Fruit fly (Drosophila melanogaster) whole organism, prepupa: ENCODE data around the gene CG15169.

ENCODE experiments used
- Blimp-1 ChIP-seq: fragments of 200-800 bp; sonication (Bioruptor generic); optimal IDR thresholded peaks from 3 replicates; lab custom pipeline; 2017; ENCODE audit warnings: missing biosample characterization, missing genetic modification characterization, mild to moderate bottlenecking, moderate library complexity, missing genetic modification reagents
- CG10631 ChIP-seq: fragments of 200-800 bp; sonication (Bioruptor generic); optimal IDR thresholded peaks from 2 replicates; lab custom pipeline; 2016; ENCODE audit warnings: missing biosample characterization, missing genetic modification characterization
- CG10669 ChIP-seq: fragments of 200-800 bp; sonication (Bioruptor generic); optimal IDR thresholded peaks from 3 replicates; lab custom pipeline; 2018; ENCODE audit warnings: missing biosample characterization, mild to moderate bottlenecking, missing genetic modification characterization, moderate library complexity
- CG11294 ChIP-seq: fragments of 200-800 bp; sonication (Bioruptor generic); IDR thresholded peaks from 2 replicates; pipeline ENCODE4 v1.3.6; 2022; ENCODE audit warnings: missing biosample characterization, missing genetic modification characterization
- CG11762 ChIP-seq: fragments of 200-800 bp; sonication (Bioruptor generic); optimal IDR thresholded peaks from 3 replicates; lab custom pipeline; 2016; ENCODE audit warnings: missing biosample characterization, missing genetic modification characterization; ENCODE audit not compliant: insufficient read depth
- CG15336 ChIP-seq: fragments of 200-800 bp; sonication (Bioruptor generic); IDR thresholded peaks from 2 replicates; pipeline ENCODE4 v1.3.6; 2022; ENCODE audit warnings: missing biosample characterization, missing genetic modification characterization
- CG1621 ChIP-seq: fragments of 200-800 bp; sonication (Bioruptor generic); optimal IDR thresholded peaks from 3 replicates; lab custom pipeline; 2018; ENCODE audit warnings: missing biosample characterization, mild to moderate bottlenecking, missing genetic modification characterization
- CG16779 ChIP-seq: fragments of 200-800 bp; sonication (Bioruptor generic); optimal IDR thresholded peaks from 3 replicates; lab custom pipeline; 2017; ENCODE audit warnings: missing biosample characterization, mild to moderate bottlenecking, missing genetic modification characterization
- CG3032 ChIP-seq: fragments of 200-800 bp; optimal IDR thresholded peaks from 2 replicates; lab custom pipeline; 2019; ENCODE audit warnings: missing biosample characterization, mild to moderate bottlenecking, missing genetic modification characterization, moderate library complexity
- CG32006 ChIP-seq: fragments of 200-800 bp; sonication (Bioruptor generic); optimal IDR thresholded peaks from 3 replicates; lab custom pipeline; 2017; ENCODE audit warnings: missing biosample characterization, mild to moderate bottlenecking, missing genetic modification characterization
- CG34406 ChIP-seq: fragments of 200-800 bp; sonication (Bioruptor generic); optimal IDR thresholded peaks from 3 replicates; lab custom pipeline; 2016; ENCODE audit warnings: missing biosample characterization, missing genetic modification characterization
- CG6276 ChIP-seq: fragments of 200-800 bp; sonication (Bioruptor generic); optimal IDR thresholded peaks from 2 replicates; lab custom pipeline; 2017; ENCODE audit warnings: missing biosample characterization, mild to moderate bottlenecking, missing genetic modification characterization
- CG6854 ChIP-seq: fragments of 200-800 bp; sonication (Bioruptor generic); optimal IDR thresholded peaks from 2 replicates; lab custom pipeline; 2017; ENCODE audit warnings: missing biosample characterization, mild to moderate bottlenecking, missing genetic modification characterization
- CG7368 ChIP-seq: fragments of 200-800 bp; sonication (Bioruptor generic); optimal IDR thresholded peaks from 3 replicates; lab custom pipeline; 2016; ENCODE audit warnings: missing biosample characterization, missing genetic modification characterization
- CG8119 ChIP-seq: fragments of 200-800 bp; sonication (Bioruptor generic); IDR thresholded peaks from 3 replicates; pipeline ENCODE4 v1.3.6; 2022; ENCODE audit warnings: missing biosample characterization, missing genetic modification characterization
- CG8319 ChIP-seq: fragments of 200-800 bp; sonication (Bioruptor generic); optimal IDR thresholded peaks from 3 replicates; lab custom pipeline; 2016; ENCODE audit warnings: missing biosample characterization, missing genetic modification characterization
- CG8632 ChIP-seq: fragments of 200-800 bp; sonication (Bioruptor generic); optimal IDR thresholded peaks from 3 replicates; lab custom pipeline; 2016; ENCODE audit warnings: missing biosample characterization, missing genetic modification characterization
- Eip75B ChIP-seq: fragments of 200-800 bp; sonication (Bioruptor generic); optimal IDR thresholded peaks from 3 replicates; lab custom pipeline; 2016; ENCODE audit warnings: missing biosample characterization, missing genetic modification characterization
- Eip78C ChIP-seq: fragments of 200-800 bp; sonication (Bioruptor generic); peaks from one replicate; lab custom pipeline; 2016; ENCODE audit warnings: missing biosample characterization, missing genetic modification characterization
- Ets21C ChIP-seq: fragments of 200-800 bp; sonication (Bioruptor generic); optimal IDR thresholded peaks from 3 replicates; lab custom pipeline; 2016; ENCODE audit warnings: missing biosample characterization, missing genetic modification characterization
- Ets96B ChIP-seq: fragments of 200-800 bp; optimal IDR thresholded peaks from 2 replicates; lab custom pipeline; 2019; ENCODE audit warnings: missing biosample characterization, mild to moderate bottlenecking, missing genetic modification characterization, moderate library complexity
- Gug ChIP-seq: fragments of 200-800 bp; sonication (Bioruptor generic); IDR thresholded peaks from 2 replicates; pipeline ENCODE4 v1.3.6; 2022; ENCODE audit warnings: missing biosample characterization, missing genetic modification characterization
- Hr39 ChIP-seq: fragments of 200-800 bp; sonication (Bioruptor generic); optimal IDR thresholded peaks from 2 replicates; lab custom pipeline; 2016; ENCODE audit warnings: missing biosample characterization, missing genetic modification characterization
- Hr4 ChIP-seq: fragments of 200-800 bp; sonication (Bioruptor generic); optimal IDR thresholded peaks from 3 replicates; lab custom pipeline; 2016; ENCODE audit warnings: missing biosample characterization, missing genetic modification characterization
- Lpt ChIP-seq: fragments of 200-800 bp; sonication (Bioruptor generic); optimal IDR thresholded peaks from 3 replicates; lab custom pipeline; 2016; ENCODE audit warnings: missing biosample characterization, missing genetic modification characterization
- Met ChIP-seq: fragments of 200-800 bp; sonication (Bioruptor generic); optimal IDR thresholded peaks from 3 replicates; lab custom pipeline; 2016; ENCODE audit warnings: missing biosample characterization, missing genetic modification characterization
- OdsH ChIP-seq: fragments of 200-800 bp; sonication (Bioruptor generic); optimal IDR thresholded peaks from 3 replicates; lab custom pipeline; 2016; ENCODE audit warnings: missing biosample characterization, missing genetic modification characterization
- Smox ChIP-seq: fragments of 200-800 bp; sonication (Bioruptor generic); optimal IDR thresholded peaks from 3 replicates; lab custom pipeline; 2016; ENCODE audit warnings: missing biosample characterization, missing genetic modification characterization
- Sox14 ChIP-seq: fragments of 200-800 bp; sonication (Bioruptor generic); optimal IDR thresholded peaks from 3 replicates; lab custom pipeline; 2016; ENCODE audit warnings: missing biosample characterization, missing genetic modification characterization
- Sox15 ChIP-seq: fragments of 200-800 bp; sonication (Bioruptor generic); optimal IDR thresholded peaks from 3 replicates; lab custom pipeline; 2016; ENCODE audit warnings: missing biosample characterization, missing genetic modification characterization
- achi ChIP-seq: fragments of 200-800 bp; sonication (Bioruptor generic); optimal IDR thresholded peaks from 3 replicates; lab custom pipeline; 2016; ENCODE audit warnings: missing biosample characterization, missing genetic modification characterization
- acj6 ChIP-seq: fragments of 200-800 bp; sonication (Bioruptor generic); optimal IDR thresholded peaks from 3 replicates; lab custom pipeline; 2016; ENCODE audit warnings: missing biosample characterization, missing genetic modification characterization
- cyc ChIP-seq: fragments of 200-800 bp; sonication (Bioruptor generic); optimal IDR thresholded peaks from 3 replicates; lab custom pipeline; 2016; ENCODE audit warnings: missing biosample characterization, missing genetic modification characterization
- dsx ChIP-seq: fragments of 200-800 bp; optimal IDR thresholded peaks from 3 replicates; lab custom pipeline; 2019; ENCODE audit warnings: missing biosample characterization, mild to moderate bottlenecking, missing genetic modification characterization, moderate library complexity; ENCODE audit not compliant: poor library complexity, severe bottlenecking
- esn ChIP-seq: fragments of 200-800 bp; sonication (Bioruptor generic); optimal IDR thresholded peaks from 2 replicates; lab custom pipeline; 2016; ENCODE audit warnings: missing biosample characterization, mild to moderate bottlenecking, missing genetic modification characterization, moderate library complexity
- fd59A ChIP-seq: fragments of 200-800 bp; sonication (Bioruptor generic); optimal IDR thresholded peaks from 2 replicates; lab custom pipeline; 2017; ENCODE audit warnings: missing biosample characterization, mild to moderate bottlenecking, missing genetic modification characterization, missing genetic modification reagents
- fd85E ChIP-seq: fragments of 200-800 bp; sonication (Bioruptor generic); optimal IDR thresholded peaks from 3 replicates; lab custom pipeline; 2016; ENCODE audit warnings: missing biosample characterization, missing genetic modification characterization
- fkh ChIP-seq: fragments of 200-800 bp; sonication (Bioruptor generic); optimal IDR thresholded peaks from 3 replicates; lab custom pipeline; 2017; ENCODE audit warnings: missing biosample characterization, mild to moderate bottlenecking, missing genetic modification characterization, moderate library complexity
- lz ChIP-seq: fragments of 200-800 bp; sonication (Bioruptor generic); optimal IDR thresholded peaks from 3 replicates; lab custom pipeline; 2016; ENCODE audit warnings: missing biosample characterization, missing genetic modification characterization
- net ChIP-seq: fragments of 200-800 bp; sonication (Bioruptor generic); optimal IDR thresholded peaks from 3 replicates; lab custom pipeline; 2016; ENCODE audit warnings: missing biosample characterization, missing genetic modification characterization
- salr ChIP-seq, 2 experiments: fragments of 200-800 bp; sonication (Bioruptor generic); optimal IDR thresholded peaks; 3 replicates each; lab custom pipeline; 2016 to 2018; ENCODE audit warnings: missing biosample characterization in 2 of 2, missing genetic modification characterization in 2 of 2, mild to moderate bottlenecking in 1 of 2
- spab ChIP-seq: fragments of 200-800 bp; sonication (Bioruptor generic); optimal IDR thresholded peaks from 2 replicates; lab custom pipeline; 2017; ENCODE audit warnings: missing biosample characterization, mild to moderate bottlenecking, missing genetic modification characterization, missing genetic modification reagents
- ss ChIP-seq, 2 experiments: fragments of 200-800 bp; sonication (Bioruptor generic); optimal IDR thresholded peaks; 2 replicates in 1 of 2; 3 replicates in 1 of 2; lab custom pipeline; 2017 to 2018; ENCODE audit warnings: mild to moderate bottlenecking in 2 of 2, missing biosample characterization in 2 of 2, missing genetic modification characterization in 2 of 2, moderate library complexity in 1 of 2
- svp ChIP-seq: fragments of 200-800 bp; sonication (Bioruptor generic); peaks from one replicate; lab custom pipeline; 2016; ENCODE audit warnings: missing biosample characterization, missing genetic modification characterization
- topi ChIP-seq: fragments of 200-800 bp; sonication (Bioruptor generic); optimal IDR thresholded peaks from 3 replicates; lab custom pipeline; 2016; ENCODE audit warnings: missing biosample characterization, missing genetic modification characterization
- vri ChIP-seq: fragments of 200-800 bp; sonication (Bioruptor generic); optimal IDR thresholded peaks from 3 replicates; lab custom pipeline; 2016; ENCODE audit warnings: missing biosample characterization, mild to moderate bottlenecking, missing genetic modification characterization

CG15169 gene

dm6 chr2L:19033288-19033687 is 42.5 kb downstream of the CG15169 start, which contains the start of gene hook:
TSS of gene hook (minus strand) at chr2L:19033498.
- TF ChIP-seq spab (GFP tag; lab: Kevin White, UChicago) (no peak), fkh (GFP tag; lab: Kevin White, UChicago) (no peak), CG32006 (GFP tag; lab: Kevin White, UChicago) (no peak), CG16779 (tag; lab: Kevin White, UChicago) (no peak), CG8119 (GFP tag; lab: Robert Waterston, UW) (no peak), CG15336 (no peak), ss (GFP tag; optimal IDR thresholded peaks at IDR 0.05; lab: Kevin White, UChicago) (no peak), CG10631 (GFP tag; lab: Kevin White, UChicago) (no peak), Ets96B (tag; lab: Kevin White, UChicago) (no peak), Lpt (GFP tag; lab: Kevin White, UChicago) (no peak), Ets21C (GFP tag; lab: Kevin White, UChicago) (no peak), CG3032 (tag; lab: Kevin White, UChicago) (no peak), cyc (GFP tag; lab: Kevin White, UChicago) (no peak), fd85E (GFP tag; lab: Kevin White, UChicago) (no peak), svp (GFP tag; lab: Kevin White, UChicago) (no peak), vri (GFP tag; lab: Kevin White, UChicago) (no peak), acj6 (GFP tag; lab: Kevin White, UChicago) (no peak), esn (no peak), CG7368 (GFP tag; lab: Kevin White, UChicago) (no peak), Hr39 (GFP tag; lab: Kevin White, UChicago) (no peak)

dm6 chr2L:19034213-19034929 is 43.6 kb downstream of the CG15169 start, which contains the start of the genes mib2 and CG31800:
TSS of gene mib2 (plus strand) at chr2L:19034444.
TSS of gene CG31800 (minus strand) at chr2L:19034576.
- no peak for TF ChIP-seq Gug (GFP tag; lab: Robert Waterston, UW)
- TF ChIP-seq acj6 (GFP tag; lab: Kevin White, UChicago), result peak; percentile 3
- peak; percentile 36 for TF ChIP-seq fkh (GFP tag; lab: Kevin White, UChicago)
- no peak for TF ChIP-seq lz (GFP tag; lab: Kevin White, UChicago)
- no peak for TF ChIP-seq Sox15
- TF ChIP-seq CG1621 (tag; lab: Kevin White, UChicago), result no peak
- TF ChIP-seq OdsH, result no peak
- TF ChIP-seq CG16779 (tag; lab: Kevin White, UChicago), result no peak
- no peak for TF ChIP-seq Sox14
- no peak for TF ChIP-seq CG11294 (GFP tag; lab: Robert Waterston, UW)
- TF ChIP-seq CG11762 (GFP tag; lab: Kevin White, UChicago), result no peak
- no peak for TF ChIP-seq CG7368 (GFP tag; lab: Kevin White, UChicago)
- TF ChIP-seq Hr39 (GFP tag; lab: Kevin White, UChicago), result no peak
- TF ChIP-seq dsx (GFP tag; lab: Kevin White, UChicago), result peak; percentile 58
- TF ChIP-seq CG32006 (GFP tag; lab: Kevin White, UChicago), result no peak
- TF ChIP-seq fd59A (GFP tag; lab: Kevin White, UChicago), result no peak
- no peak for TF ChIP-seq CG3032 (tag; lab: Kevin White, UChicago)
- no peak for TF ChIP-seq CG6276 (GFP tag; lab: Kevin White, UChicago)
- no peak for TF ChIP-seq CG15336
- TF ChIP-seq achi, result peak; percentile 16
- TF ChIP-seq salr (GFP tag; optimal IDR thresholded peaks at IDR 0.05; lab: Kevin White, UChicago), result no peak
- TF ChIP-seq net (GFP tag; lab: Kevin White, UChicago), result no peak
- no peak for TF ChIP-seq Blimp-1 (GFP tag; lab: Kevin White, UChicago)
- TF ChIP-seq Eip75B, result no peak
- no peak for TF ChIP-seq CG10669 (GFP tag; lab: Kevin White, UChicago)
- TF ChIP-seq CG6854 (GFP tag; lab: Kevin White, UChicago), result no peak
- no peak for TF ChIP-seq Ets21C (GFP tag; lab: Kevin White, UChicago)
- no peak for TF ChIP-seq Met (GFP tag; lab: Kevin White, UChicago)
- TF ChIP-seq spab (GFP tag; lab: Kevin White, UChicago), result no peak
- no peak for TF ChIP-seq cyc (GFP tag; lab: Kevin White, UChicago)
- peak; percentile 21 for TF ChIP-seq esn
- TF ChIP-seq Hr4 (GFP tag; lab: Kevin White, UChicago), result no peak
- peak; percentile 71 for TF ChIP-seq svp (GFP tag; lab: Kevin White, UChicago)
- no peak for TF ChIP-seq Ets96B (tag; lab: Kevin White, UChicago)
- no peak for TF ChIP-seq CG8319 (GFP tag; lab: Kevin White, UChicago)
- no peak for TF ChIP-seq CG8632 (GFP tag; lab: Kevin White, UChicago)
- TF ChIP-seq Smox (GFP tag; lab: Kevin White, UChicago), result no peak
- no peak for TF ChIP-seq CG34406 (GFP tag; lab: Kevin White, UChicago)
- peak; percentile 52 for TF ChIP-seq Eip78C (GFP tag; lab: Kevin White, UChicago)
- TF ChIP-seq topi (GFP tag; lab: Kevin White, UChicago), result no peak
